Worm (Caenorhabditis elegans): ENCODE results near the gene agxt-1.

ce11 chrII:8821140-8821595, 24.2 kb upstream of the agxt-1 start, which contains the start of gene F46C5.1:
- no peak for TF ChIP-seq nhr-237 (tag; optimal IDR thresholded peaks at IDR 0.05)
- no peak for TF ChIP-seq skn-1 (tag; optimal IDR thresholded peaks at IDR 0.05)
- TF ChIP-seq saeg-2 (GFP tag; IDR thresholded peaks at IDR 0.05): no peak
- no peak for TF ChIP-seq ama-1 (optimal IDR thresholded peaks at IDR 0.05)
- TF ChIP-seq F49E8.2 (tag; optimal IDR thresholded peaks at IDR 0.05; ENCODE audit: borderline replicate concordance): no peak
- no peak for TF ChIP-seq fkh-10 (GFP tag; optimal IDR thresholded peaks at IDR 0.05)
